Fruit fly (Drosophila melanogaster) whole organism, embryonic: ENCODE measurements around the gene y.

Source experiments
- B-H1 ChIP-seq: fragments of 200-800 bp; sonication (Bioruptor generic); IDR thresholded peaks from 3 replicates; pipeline ENCODE4 v1.3.6; 2022; ENCODE audit warnings: missing biosample characterization, missing genetic modification characterization
- CG11456 ChIP-seq: fragments of 200-800 bp; sonication (Bioruptor generic); IDR thresholded peaks from 3 replicates; pipeline ENCODE4 v1.3.6; 2022; ENCODE audit warnings: missing biosample characterization, missing genetic modification characterization
- CG11695 ChIP-seq: fragments of 200-800 bp; sonication (Bioruptor generic); IDR thresholded peaks from 3 replicates; pipeline ENCODE4 v1.3.6; 2022; ENCODE audit warnings: missing biosample characterization, missing genetic modification characterization
- CG12155 ChIP-seq: fragments of 200-800 bp; sonication (Bioruptor generic); optimal IDR thresholded peaks from 3 replicates; lab custom pipeline; 2016; ENCODE audit warnings: missing biosample characterization, missing genetic modification characterization
- CG12769 ChIP-seq: fragments of 200-800 bp; sonication (Bioruptor generic); optimal IDR thresholded peaks from 2 replicates; lab custom pipeline; 2019; ENCODE audit warnings: missing biosample characterization, mild to moderate bottlenecking, missing genetic modification characterization, moderate library complexity
- CG14710 ChIP-seq: fragments of 200-800 bp; sonication (Bioruptor generic); optimal IDR thresholded peaks from 3 replicates; lab custom pipeline; 2019; ENCODE audit warnings: missing biosample characterization, mild to moderate bottlenecking, missing genetic modification characterization, moderate library complexity
- CG15479 ChIP-seq: fragments of 200-800 bp; sonication (Bioruptor generic); optimal IDR thresholded peaks from 3 replicates; lab custom pipeline; 2019; ENCODE audit warnings: missing biosample characterization, mild to moderate bottlenecking, missing genetic modification characterization, moderate library complexity
- CG31441 ChIP-seq: fragments of 200-800 bp; sonication (Bioruptor generic); IDR thresholded peaks from 2 replicates; pipeline ENCODE4 v1.3.6; 2022; ENCODE audit warnings: missing biosample characterization, missing genetic modification characterization
- CG32767 ChIP-seq: fragments of 200-800 bp; sonication (Bioruptor generic); IDR thresholded peaks from 2 replicates; pipeline ENCODE4 v1.3.6; 2022; ENCODE audit warnings: missing biosample characterization, missing genetic modification characterization
- CG6175 ChIP-seq: fragments of 200-800 bp; sonication (Bioruptor generic); IDR thresholded peaks from 3 replicates; pipeline ENCODE4 v1.3.6; 2022; ENCODE audit warnings: missing biosample characterization, missing genetic modification characterization
- CG8281 ChIP-seq: fragments of 200-800 bp; sonication (Bioruptor generic); optimal IDR thresholded peaks from 2 replicates; lab custom pipeline; 2018; ENCODE audit warnings: missing biosample characterization, mild to moderate bottlenecking, missing genetic modification characterization, moderate library complexity
- CkIIα-i1 ChIP-seq: fragments of 200-800 bp; sonication (Bioruptor generic); IDR thresholded peaks from 2 replicates; pipeline ENCODE4 v1.3.6; 2022; ENCODE audit warnings: missing biosample characterization, missing genetic modification characterization
- D19A ChIP-seq: fragments of 200-800 bp; optimal IDR thresholded peaks from 3 replicates; lab custom pipeline; 2019; ENCODE audit warnings: missing biosample characterization, mild to moderate bottlenecking, missing genetic modification characterization, moderate library complexity
- Dip3 ChIP-seq: fragments of 200-800 bp; sonication (Bioruptor generic); optimal IDR thresholded peaks from 3 replicates; lab custom pipeline; 2016; ENCODE audit warnings: missing biosample characterization, missing genetic modification characterization
- Doc2 ChIP-seq: fragments of 200-800 bp; sonication (Bioruptor generic); IDR thresholded peaks from 2 replicates; pipeline ENCODE4 v1.3.6; 2022; ENCODE audit warnings: missing biosample characterization, missing genetic modification characterization
- Elba2 ChIP-seq: fragments of 200-800 bp; sonication (Bioruptor generic); optimal IDR thresholded peaks from 3 replicates; lab custom pipeline; 2016; ENCODE audit warnings: missing biosample characterization, missing genetic modification characterization
- HHEX ChIP-seq: fragments of 200-800 bp; sonication (Bioruptor generic); optimal IDR thresholded peaks from 3 replicates; lab custom pipeline; 2017; ENCODE audit warnings: missing biosample characterization, mild to moderate bottlenecking, missing genetic modification characterization, missing genetic modification reagents
- HmgD ChIP-seq: fragments of 200-800 bp; sonication (Bioruptor generic); optimal IDR thresholded peaks from 3 replicates; lab custom pipeline; 2016; ENCODE audit warnings: missing biosample characterization, missing genetic modification characterization
- HmgZ ChIP-seq: fragments of 200-800 bp; sonication (Bioruptor generic); optimal IDR thresholded peaks from 2 replicates; lab custom pipeline; 2018; ENCODE audit warnings: missing biosample characterization, mild to moderate bottlenecking, missing genetic modification characterization
- Max ChIP-seq: fragments of 200-800 bp; sonication (Bioruptor generic); optimal IDR thresholded peaks from 2 replicates; lab custom pipeline; 2016; ENCODE audit warnings: missing biosample characterization, mild to moderate bottlenecking, missing genetic modification characterization
- Neu2 ChIP-seq: fragments of 200-800 bp; sonication (Bioruptor generic); optimal IDR thresholded peaks from 3 replicates; lab custom pipeline; 2016; ENCODE audit warnings: missing biosample characterization, missing genetic modification characterization, borderline replicate concordance
- Oli ChIP-seq: fragments of 200-800 bp; sonication (Bioruptor generic); optimal IDR thresholded peaks from 2 replicates; lab custom pipeline; 2018; ENCODE audit warnings: missing biosample characterization, mild to moderate bottlenecking, missing genetic modification characterization, moderate library complexity
- Rx ChIP-seq: fragments of 200-800 bp; sonication (Bioruptor generic); IDR thresholded peaks from 2 replicates; pipeline ENCODE4 v1.3.6; 2022; ENCODE audit warnings: missing biosample characterization, missing genetic modification characterization
- Sry-β ChIP-seq: fragments of 200-800 bp; sonication (Bioruptor generic); optimal IDR thresholded peaks from 2 replicates; lab custom pipeline; 2018; ENCODE audit warnings: missing biosample characterization, mild to moderate bottlenecking, missing genetic modification characterization, moderate library complexity
- Trl ChIP-seq, 3 experiments: fragments of >200 bp in 2 of 3; fragments of 200-800 bp in 1 of 3; sonication (Bioruptor generic) in 1 of 3; optimal IDR thresholded peaks; 2 replicates in 1 of 3; 3 replicates in 2 of 3; lab custom pipeline; 2016 to 2017; ENCODE audit warnings: missing biosample characterization in 1 of 3, missing genetic modification characterization in 1 of 3
- ac ChIP-seq: fragments of 200-800 bp; sonication (Bioruptor generic); optimal IDR thresholded peaks from 3 replicates; lab custom pipeline; 2017; ENCODE audit warnings: missing biosample characterization, mild to moderate bottlenecking, missing genetic modification characterization
- ara ChIP-seq: fragments of 200-800 bp; sonication (Bioruptor generic); IDR thresholded peaks from 2 replicates; pipeline ENCODE4 v1.3.6; 2022; ENCODE audit warnings: missing biosample characterization, missing genetic modification characterization
- ash1 ChIP-seq: fragments of 200-800 bp; sonication (Bioruptor generic); optimal IDR thresholded peaks from 2 replicates; lab custom pipeline; 2018; ENCODE audit warnings: missing biosample characterization, mild to moderate bottlenecking, missing genetic modification characterization
- bbx ChIP-seq: fragments of 200-800 bp; sonication (Bioruptor generic); IDR thresholded peaks from 2 replicates; pipeline ENCODE4 v1.3.6; 2022; ENCODE audit warnings: missing biosample characterization, missing genetic modification characterization; ENCODE audit not compliant: partially characterized antibody
- bigmax ChIP-seq: fragments of 200-800 bp; sonication (Bioruptor generic); optimal IDR thresholded peaks from 2 replicates; lab custom pipeline; 2018; ENCODE audit warnings: missing biosample characterization, mild to moderate bottlenecking, missing genetic modification characterization
- bsh ChIP-seq, 2 experiments: fragments of 200-800 bp; sonication (Bioruptor generic); optimal IDR thresholded peaks; 2 replicates each; lab custom pipeline; 2017 to 2018; ENCODE audit warnings: mild to moderate bottlenecking in 2 of 2, missing biosample characterization in 2 of 2, missing genetic modification characterization in 2 of 2, moderate library complexity in 1 of 2
- cad ChIP-seq: fragments of >200 bp; optimal IDR thresholded peaks from 2 replicates; lab custom pipeline; 2017; ENCODE audit warnings: missing biosample characterization, missing genetic modification characterization
- da ChIP-seq: fragments of 200-800 bp; sonication (Bioruptor generic); optimal IDR thresholded peaks from 2 replicates; lab custom pipeline; 2016; ENCODE audit warnings: missing biosample characterization, missing genetic modification characterization
- disco-r ChIP-seq: fragments of 200-800 bp; sonication (Bioruptor generic); optimal IDR thresholded peaks from 2 replicates; lab custom pipeline; 2016; ENCODE audit warnings: missing biosample characterization, missing genetic modification characterization
- ems ChIP-seq: fragments of 200-800 bp; sonication (Bioruptor generic); optimal IDR thresholded peaks from 3 replicates; lab custom pipeline; 2016; ENCODE audit warnings: missing biosample characterization, missing genetic modification characterization
- eyg ChIP-seq: fragments of 200-800 bp; sonication (Bioruptor generic); optimal IDR thresholded peaks from 3 replicates; lab custom pipeline; 2016; ENCODE audit warnings: missing biosample characterization, missing genetic modification characterization
- fd3F ChIP-seq: fragments of 200-800 bp; sonication (Bioruptor generic); optimal IDR thresholded peaks from 2 replicates; lab custom pipeline; 2018; ENCODE audit warnings: missing biosample characterization, mild to moderate bottlenecking, missing genetic modification characterization, moderate library complexity
- lilli ChIP-seq: fragments of 200-800 bp; sonication (Bioruptor generic); optimal IDR thresholded peaks from 3 replicates; lab custom pipeline; 2016; ENCODE audit warnings: missing biosample characterization, missing genetic modification characterization
- lmd ChIP-seq: fragments of 200-800 bp; sonication (Bioruptor generic); IDR thresholded peaks from 2 replicates; pipeline ENCODE4 v1.3.6; 2022; ENCODE audit warnings: missing biosample characterization, missing genetic modification characterization
- mld ChIP-seq: fragments of 200-800 bp; sonication (Bioruptor generic); IDR thresholded peaks from 3 replicates; pipeline ENCODE4 v1.3.6; 2022; ENCODE audit warnings: missing biosample characterization, missing genetic modification characterization; ENCODE audit not compliant: partially characterized antibody
- nerfin-2 ChIP-seq: fragments of 200-800 bp; sonication (Bioruptor generic); IDR thresholded peaks from 2 replicates; pipeline ENCODE4 v1.3.6; 2022; ENCODE audit warnings: missing biosample characterization, missing genetic modification characterization; ENCODE audit not compliant: partially characterized antibody
- peb ChIP-seq: fragments of 200-800 bp; sonication (Bioruptor generic); IDR thresholded peaks from 2 replicates; pipeline ENCODE4 v1.3.6; 2022; ENCODE audit warnings: missing biosample characterization, missing genetic modification characterization
- pnt ChIP-seq: fragments of 200-800 bp; sonication (Bioruptor generic); optimal IDR thresholded peaks from 3 replicates; lab custom pipeline; 2016; ENCODE audit warnings: missing biosample characterization, missing genetic modification characterization
- seq ChIP-seq: fragments of 200-800 bp; sonication (Bioruptor generic); IDR thresholded peaks from 2 replicates; pipeline ENCODE4 v1.3.6; 2022; ENCODE audit warnings: missing biosample characterization, missing genetic modification characterization
- tll ChIP-seq, 2 experiments: fragments of 200-800 bp in 1 of 2; fragments of >200 bp in 1 of 2; sonication (Bioruptor generic) in 1 of 2; optimal IDR thresholded peaks; 2 replicates each; lab custom pipeline; 2017 to 2019; ENCODE audit warnings: missing biosample characterization in 2 of 2, missing genetic modification characterization in 2 of 2, mild to moderate bottlenecking in 1 of 2, moderate library complexity in 1 of 2
- twi ChIP-seq: fragments of 200-800 bp; optimal IDR thresholded peaks from 2 replicates; lab custom pipeline; 2019; ENCODE audit warnings: missing biosample characterization, mild to moderate bottlenecking, missing genetic modification characterization, moderate library complexity
- yki ChIP-seq: fragments of >200 bp; optimal IDR thresholded peaks from 3 replicates; lab custom pipeline; 2018
- zen ChIP-seq: fragments of 200-800 bp; sonication (Bioruptor generic); optimal IDR thresholded peaks from 3 replicates; lab custom pipeline; 2018; ENCODE audit warnings: missing biosample characterization, mild to moderate bottlenecking, missing genetic modification characterization, moderate library complexity
- zfh2 ChIP-seq: fragments of 200-800 bp; sonication (Bioruptor generic); optimal IDR thresholded peaks from 2 replicates; lab custom pipeline; 2016; ENCODE audit warnings: missing biosample characterization, missing genetic modification characterization

y gene

DNA sequence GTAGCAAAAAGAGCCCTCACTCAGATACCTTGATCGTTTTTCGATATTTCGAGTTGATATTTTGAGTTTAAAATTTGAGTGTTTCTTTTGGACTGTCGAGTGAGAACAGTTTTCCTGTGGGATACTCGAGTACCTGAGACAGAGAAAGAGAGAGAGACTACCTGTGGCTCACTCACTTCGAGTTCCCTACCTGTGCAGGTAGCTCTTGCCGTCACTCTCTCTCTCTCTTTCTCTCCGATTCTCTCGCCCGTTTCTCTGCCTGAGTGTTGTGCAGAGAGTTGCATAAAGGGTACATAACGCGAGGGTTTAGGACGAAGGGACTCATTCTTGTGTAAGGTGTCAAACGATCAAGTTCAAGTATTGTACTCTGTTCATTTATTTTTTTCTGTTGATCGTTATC lies 39.4 kb downstream of the y start, which contains the start of gene sc (continued):
- TF ChIP-seq Trl (optimal IDR thresholded peaks at IDR 0.05; lab: Kevin White, UChicago) (peak; percentile 16 to 83), Trl (GFP tag; optimal IDR thresholded peaks at IDR 0.05; lab: Kevin White, UChicago) (no peak)

dm6 chrX:399732-400131 lies 43.4 kb downstream of the y start:
- TF ChIP-seq bsh (GFP tag; optimal IDR thresholded peaks at IDR 0.05; lab: Kevin White, UChicago) (no peak), pnt (GFP tag; lab: Kevin White, UChicago) (no peak), B-H1 (no peak), CG31441 (GFP tag; lab: Robert Waterston, UW) (no peak), CG8281 (tag; lab: Kevin White, UChicago) (no peak), Oli (tag; lab: Kevin White, UChicago) (no peak), zen (tag; lab: Kevin White, UChicago) (peak; percentile 23), zfh2 (GFP tag; lab: Kevin White, UChicago) (no peak), Max (GFP tag; lab: Kevin White, UChicago) (no peak), Elba2 (GFP tag; lab: Kevin White, UChicago) (peak; percentile 68), Sry-β (GFP tag; lab: Kevin White, UChicago) (no peak), CG15479 (peak; percentile 65), nerfin-2 (GFP tag; lab: Robert Waterston, UW) (no peak), CG14710 (no peak), ash1 (GFP tag; lab: Kevin White, UChicago) (no peak), D19A (no peak), CkIIα-i1 (GFP tag; lab: Robert Waterston, UW) (no peak), eyg (GFP tag; lab: Kevin White, UChicago) (no peak), CG12155 (no peak), yki (lab: Kevin White, UChicago) (no peak), cad (GFP tag; lab: Kevin White, UChicago) (peak; percentile 82), CG11695 (no peak), twi (tag; lab: Kevin White, UChicago) (no peak), lilli (GFP tag; lab: Kevin White, UChicago) (no peak), Neu2 (GFP tag; lab: Kevin White, UChicago) (no peak), Doc2 (GFP tag; lab: Robert Waterston, UW) (no peak), disco-r (GFP tag; lab: Kevin White, UChicago) (no peak), CG6175 (GFP tag; lab: Robert Waterston, UW) (no peak), CG32767 (GFP tag; lab: Robert Waterston, UW) (no peak), ara (no peak), Rx (no peak), bigmax (no peak), HHEX (GFP tag; lab: Kevin White, UChicago) (no peak), seq (GFP tag; lab: Robert Waterston, UW) (no peak), fd3F (no peak), HmgD (GFP tag; lab: Kevin White, UChicago) (no peak), HmgZ (tag; lab: Kevin White, UChicago) (no peak), peb (GFP tag; lab: Robert Waterston, UW) (no peak), CG12769 (tag; lab: Kevin White, UChicago) (no peak), lmd (GFP tag; lab: Robert Waterston, UW) (no peak), da (GFP tag; lab: Kevin White, UChicago) (no peak), Dip3 (GFP tag; lab: Kevin White, UChicago) (no peak), mld (GFP tag; lab: Robert Waterston, UW) (no peak), CG11456 (GFP tag; lab: Robert Waterston, UW) (no peak), ac (GFP tag; lab: Kevin White, UChicago) (peak; percentile 67), ems (GFP tag; lab: Kevin White, UChicago) (no peak), tll (GFP tag; optimal IDR thresholded peaks at IDR 0.05; lab: Kevin White, UChicago) (peak in 1 of 2 experiments; percentile 83), bbx (no peak)
